Fruit fly (Drosophila melanogaster): ENCODE data around the gene CG14683.

Gene CG14683

DNA sequence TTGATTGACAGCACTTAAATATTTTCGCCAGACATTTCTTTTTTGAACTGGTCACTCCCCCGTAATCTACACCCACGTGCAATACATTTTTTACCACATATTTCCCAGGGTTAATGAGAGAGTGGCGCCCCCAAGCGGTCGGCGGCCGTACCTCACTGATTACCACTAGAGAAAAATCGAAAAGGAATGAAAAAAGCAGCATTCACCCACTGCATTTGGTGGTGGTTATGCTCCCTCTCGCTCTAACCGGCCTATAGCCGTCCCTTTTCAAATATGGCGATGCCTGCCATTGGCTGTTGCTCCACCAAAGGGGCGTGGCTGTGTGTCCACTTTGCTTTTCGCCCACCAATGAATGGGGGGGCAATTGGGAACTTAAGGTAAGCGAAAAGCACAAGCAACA, 31.5 kb upstream of the CG14683 start (continued):
- peak; percentile 31 for TF ChIP-seq CG12391 (tag; optimal IDR thresholded peaks at IDR 0.05)
- TF ChIP-seq E2f2 (GFP tag; IDR thresholded peaks at IDR 0.05) = no peak
- peak; percentile 23 to 60 for TF ChIP-seq bsh (GFP tag; optimal IDR thresholded peaks at IDR 0.05)
- peak; percentile 93 for TF ChIP-seq CTCF (GFP tag; optimal IDR thresholded peaks at IDR 0.05)
- TF ChIP-seq chn (GFP tag; optimal IDR thresholded peaks at IDR 0.05) = peak; percentile 67
- peak; percentile 61 for TF ChIP-seq CG18262 (tag; optimal IDR thresholded peaks at IDR 0.05)
- TF ChIP-seq jigr1 (GFP tag; IDR thresholded peaks at IDR 0.05) = no peak
- peak; percentile 44; the same call in 1 of the 3 replicates for TF ChIP-seq Mrtf (GFP tag; IDR thresholded peaks at IDR 0.05)
- peak; percentile 16 for TF ChIP-seq CG17186 (GFP tag; optimal IDR thresholded peaks at IDR 0.05)
- TF ChIP-seq luna (GFP tag; optimal IDR thresholded peaks at IDR 0.05) = no peak
- TF ChIP-seq cad (GFP tag; optimal IDR thresholded peaks at IDR 0.05) = no peak
- no peak for TF ChIP-seq CG10274 (GFP tag; optimal IDR thresholded peaks at IDR 0.05)
- TF ChIP-seq corto (GFP tag; optimal IDR thresholded peaks at IDR 0.05) = no peak
- TF ChIP-seq Fer1 (GFP tag; optimal IDR thresholded peaks at IDR 0.05) = no peak
- TF ChIP-seq CG10267 (tag; optimal IDR thresholded peaks at IDR 0.05) = peak; percentile 34
- no peak for TF ChIP-seq Dfd (GFP tag; optimal IDR thresholded peaks at IDR 0.05)
- TF ChIP-seq CG13287 (GFP tag; IDR thresholded peaks at IDR 0.05; ENCODE audit: partially characterized antibody) = no peak
- TF ChIP-seq zf30C (GFP tag; optimal IDR thresholded peaks at IDR 0.05) = peak; percentile 58
- TF ChIP-seq BtbVII (GFP tag; optimal IDR thresholded peaks at IDR 0.05) = peak; percentile 72
- peak; percentile 17 for TF ChIP-seq CG4854 (GFP tag; optimal IDR thresholded peaks at IDR 0.05)
- peak; percentile 51 for TF ChIP-seq dmrt99B (tag; optimal IDR thresholded peaks at IDR 0.05)
- TF ChIP-seq tin (GFP tag; optimal IDR thresholded peaks at IDR 0.05) = peak; percentile 32
- peak; percentile 42; the same call in 1 of the 2 replicates for TF ChIP-seq CG1024 (GFP tag; IDR thresholded peaks at IDR 0.05)
- peak; percentile 69 for TF ChIP-seq pb (GFP tag; optimal IDR thresholded peaks at IDR 0.05)
- no peak for TF ChIP-seq tll (GFP tag; optimal IDR thresholded peaks at IDR 0.05)
- TF ChIP-seq CG11093 (GFP tag; IDR thresholded peaks at IDR 0.05) = no peak
- no peak; the same call in 1 of the 2 replicates for TF ChIP-seq MBD-R2 (GFP tag; IDR thresholded peaks at IDR 0.05)
- TF ChIP-seq z (GFP tag; IDR thresholded peaks at IDR 0.05) = no peak; the same call in 2 of the 3 replicates
- no peak for TF ChIP-seq bowl (GFP tag; IDR thresholded peaks at IDR 0.05)
- TF ChIP-seq hbn (GFP tag; IDR thresholded peaks at IDR 0.05; ENCODE audit: partially characterized antibody) = no peak
- no peak for TF ChIP-seq CG8944 (GFP tag; optimal IDR thresholded peaks at IDR 0.05)
- TF ChIP-seq Fer2 (tag; optimal IDR thresholded peaks at IDR 0.05) = peak; percentile 30
- TF ChIP-seq knrl (GFP tag; IDR thresholded peaks at IDR 0.05; ENCODE audit: partially characterized antibody) = no peak
- peak; percentile 47; the same call in 1 of the 3 replicates for TF ChIP-seq croc (GFP tag; conservative IDR thresholded peaks at IDR 0.05)
- peak; percentile 38 for TF ChIP-seq jumu (GFP tag; optimal IDR thresholded peaks at IDR 0.05)
- peak; percentile 76 for TF ChIP-seq CG10431 (GFP tag; optimal IDR thresholded peaks at IDR 0.05)
- no peak for TF ChIP-seq Dip2 (GFP tag; IDR thresholded peaks at IDR 0.05)
- no peak for TF ChIP-seq btn (GFP tag; optimal IDR thresholded peaks at IDR 0.05)
- peak; percentile 72 for TF ChIP-seq CG1603 (tag; optimal IDR thresholded peaks at IDR 0.05)
- no peak for TF ChIP-seq NC2α (GFP tag; optimal IDR thresholded peaks at IDR 0.05)
- TF ChIP-seq yki (optimal IDR thresholded peaks at IDR 0.05) = no peak
- no peak for TF ChIP-seq dimm (GFP tag; IDR thresholded peaks at IDR 0.05)
- peak; percentile 58 for TF ChIP-seq CG18599 (GFP tag; optimal IDR thresholded peaks at IDR 0.05)
- TF ChIP-seq Mad (GFP tag; optimal IDR thresholded peaks at IDR 0.05) = no peak
- TF ChIP-seq Deaf1 (tag; optimal IDR thresholded peaks at IDR 0.05) = peak; percentile 64
- TF ChIP-seq Lpt (GFP tag; optimal IDR thresholded peaks at IDR 0.05) = peak; percentile 64
- peak; percentile 56 for TF ChIP-seq scrt (GFP tag; optimal IDR thresholded peaks at IDR 0.05)
- TF ChIP-seq CG4424 (GFP tag; optimal IDR thresholded peaks at IDR 0.05) = peak; percentile 72
- no peak for TF ChIP-seq sisA (GFP tag; IDR thresholded peaks at IDR 0.05)
- TF ChIP-seq CG8281 (tag; optimal IDR thresholded peaks at IDR 0.05) = peak; percentile 24
- TF ChIP-seq CG12155 (GFP tag; optimal IDR thresholded peaks at IDR 0.05) = no peak
- TF ChIP-seq kay (GFP tag; optimal IDR thresholded peaks at IDR 0.05) = no peak

Measured in whole organism, embryonic.